Worm (Caenorhabditis elegans): ENCODE data around the gene sri-20.

The sri-20 gene

ce11 chrV:10352928-10353427 is 15.4 kb upstream of the sri-20 start, which contains the start of gene nol-56 (continued):
- TF ChIP-seq mel-28 (tag; optimal IDR thresholded peaks at IDR 0.05; ENCODE audit: borderline replicate concordance) (no peak), ceh-27 (GFP tag; optimal IDR thresholded peaks at IDR 0.05) (peak; percentile 65), B0336.3 (GFP tag; IDR thresholded peaks at IDR 0.05) (no peak), F37B4.10 (GFP tag; IDR thresholded peaks at IDR 0.05) (no peak), ztf-18 (tag; optimal IDR thresholded peaks at IDR 0.05) (peak; percentile 64), D2030.7 (GFP tag; IDR thresholded peaks at IDR 0.05) (peak; percentile 53), pbrm-1 (GFP tag; IDR thresholded peaks at IDR 0.05) (peak; percentile 39; the same call in 1 of the 2 replicates), snpc-1.1 (tag; optimal IDR thresholded peaks at IDR 0.05; ENCODE audit: insufficient read depth) (no peak), Y79H2A.3 (GFP tag; conservative IDR thresholded peaks at IDR 0.05) (no peak), nfyb-1 (GFP tag; IDR thresholded peaks at IDR 0.05) (0 out of 2 replicates have a peak, but pooled peaks have one; percentile 62), snpc-1.3 (tag; optimal IDR thresholded peaks at IDR 0.05; ENCODE audit: insufficient read depth) (peak; percentile 33), F49E8.2 (tag; optimal IDR thresholded peaks at IDR 0.05; ENCODE audit: insufficient read depth) (no peak), rpc-1 (optimal IDR thresholded peaks at IDR 0.05) (no peak), rpc-1 (tag; optimal IDR thresholded peaks at IDR 0.05) (no peak), ztf-3 (GFP tag; optimal IDR thresholded peaks at IDR 0.05) (no peak), egl-44 (GFP tag; IDR thresholded peaks at IDR 0.05) (no peak), ceh-79 (tag; optimal IDR thresholded peaks at IDR 0.05) (no peak), F55B11.4 (tag; optimal IDR thresholded peaks at IDR 0.05; ENCODE audit: borderline replicate concordance, insufficient read depth) (no peak), lir-1 (GFP tag; conservative IDR thresholded peaks at IDR 0.05) (peak; percentile 33; the same call in 1 of the 2 replicates), unc-62 (GFP tag; optimal IDR thresholded peaks at IDR 0.05) (no peak), ztf-25 (GFP tag; IDR thresholded peaks at IDR 0.05) (no peak), T26A5.8 (tag; optimal IDR thresholded peaks at IDR 0.05) (no peak), rec-8 (tag; optimal IDR thresholded peaks at IDR 0.05) (no peak), dpff-1 (tag; optimal IDR thresholded peaks at IDR 0.05) (no peak), Y67H2A.10 (GFP tag; conservative IDR thresholded peaks at IDR 0.05) (no peak), K11D2.4 (GFP tag; IDR thresholded peaks at IDR 0.05) (no peak), gei-17 (GFP tag; optimal IDR thresholded peaks at IDR 0.05) (no peak), lsy-27 (tag; optimal IDR thresholded peaks at IDR 0.05; ENCODE audit: borderline replicate concordance, insufficient read depth) (no peak), nfya-1 (tag; optimal IDR thresholded peaks at IDR 0.05; ENCODE audit: borderline replicate concordance, insufficient read depth) (no peak), egrh-3 (GFP tag; IDR thresholded peaks at IDR 0.05) (no peak), ceh-58 (GFP tag; IDR thresholded peaks at IDR 0.05) (no peak), sea-2 (GFP tag; IDR thresholded peaks at IDR 0.05) (no peak), lin-54 (GFP tag; optimal IDR thresholded peaks at IDR 0.05) (peak; percentile 72), zfh-2 (GFP tag; conservative IDR thresholded peaks at IDR 0.05) (no peak), die-1 (tag; optimal IDR thresholded peaks at IDR 0.05) (no peak), xnd-1 (tag; optimal IDR thresholded peaks at IDR 0.05) (no peak), him-1 (tag; optimal IDR thresholded peaks at IDR 0.05) (no peak), madf-6 (GFP tag; IDR thresholded peaks at IDR 0.05) (peak; percentile 51; the same call in 1 of the 2 replicates), ceh-100 (GFP tag; IDR thresholded peaks at IDR 0.05) (no peak), mcd-1 (GFP tag; IDR thresholded peaks at IDR 0.05) (peak; percentile 78), attf-5 (GFP tag; optimal IDR thresholded peaks at IDR 0.05) (peak; percentile 63), B0019.2 (GFP tag; conservative IDR thresholded peaks at IDR 0.05) (no peak), nhr-27 (tag; optimal IDR thresholded peaks at IDR 0.05) (no peak), lsl-1 (GFP tag; optimal IDR thresholded peaks at IDR 0.05) (peak; percentile 53), mxl-1 (tag; optimal IDR thresholded peaks at IDR 0.05) (no peak), Y56A3A.18 (GFP tag; IDR thresholded peaks at IDR 0.05) (no peak), bed-2 (GFP tag; IDR thresholded peaks at IDR 0.05) (peak; percentile 14; the same call in 1 of the 2 replicates), nhr-120 (GFP tag; IDR thresholded peaks at IDR 0.05) (no peak)
